Worm (Caenorhabditis elegans): Measurements from ENCODE around the gene K07D4.9.
A peak's percentile ranks its signal among the peaks of the same experiment; 100 is the strongest.

K07D4.9 gene

DNA sequence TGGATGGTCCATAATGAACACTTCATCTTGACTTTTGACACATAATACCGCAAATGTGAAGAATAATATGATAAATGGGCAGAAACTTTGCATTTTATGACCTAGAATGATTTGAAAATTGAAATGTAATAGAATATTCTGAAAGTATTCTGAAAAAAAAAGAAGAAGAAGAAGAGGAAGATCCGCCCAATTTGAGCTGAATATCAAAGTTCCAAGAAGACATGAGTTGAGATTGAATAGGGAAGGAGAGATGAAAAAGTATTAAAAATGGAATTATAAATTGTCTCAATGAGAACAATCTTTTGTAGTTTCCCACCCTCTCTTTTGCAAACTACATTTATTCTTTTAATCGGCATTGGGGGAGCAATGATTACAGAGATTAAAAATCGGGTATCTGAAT, 3.9 kb downstream of the K07D4.9 start, which contains the start of gene K07D4.4:
Gene K07D4.4, minus strand, starts transcription at position 101 of the 400 bp plus-strand sequence.
- TF ChIP-seq ccch-3 (GFP tag; optimal IDR thresholded peaks at IDR 0.05) = no peak
- no peak for TF ChIP-seq B0336.3 (GFP tag; IDR thresholded peaks at IDR 0.05)

DNA sequence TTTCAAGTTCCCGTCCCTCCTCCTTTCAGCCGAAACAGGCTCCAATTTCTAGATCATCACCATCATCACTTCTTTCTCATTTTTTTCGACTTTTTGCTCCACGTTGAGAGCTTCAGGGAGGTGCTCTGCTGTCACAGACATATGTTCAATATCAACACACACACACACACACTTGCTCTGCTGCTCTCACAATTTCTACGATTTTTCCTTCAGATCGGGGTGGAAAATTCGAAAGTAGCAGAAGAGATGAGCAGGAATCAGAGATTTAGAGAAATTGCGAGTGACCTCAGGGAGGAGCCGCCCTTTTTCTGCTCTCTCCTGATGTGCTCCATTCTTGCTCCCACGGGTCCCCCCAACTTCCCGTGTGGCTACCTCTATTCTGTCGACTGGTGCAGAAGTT, 10.2 kb downstream of the K07D4.9 start, which contains the start of gene pqn-48:
Gene pqn-48, plus strand, starts transcription at position 344 of the 400 bp plus-strand sequence.
- TF ChIP-seq die-1 (tag; optimal IDR thresholded peaks at IDR 0.05) (no peak), zfh-2 (GFP tag; conservative IDR thresholded peaks at IDR 0.05) (peak; percentile 60; the same call in 1 of the 2 replicates)

DNA sequence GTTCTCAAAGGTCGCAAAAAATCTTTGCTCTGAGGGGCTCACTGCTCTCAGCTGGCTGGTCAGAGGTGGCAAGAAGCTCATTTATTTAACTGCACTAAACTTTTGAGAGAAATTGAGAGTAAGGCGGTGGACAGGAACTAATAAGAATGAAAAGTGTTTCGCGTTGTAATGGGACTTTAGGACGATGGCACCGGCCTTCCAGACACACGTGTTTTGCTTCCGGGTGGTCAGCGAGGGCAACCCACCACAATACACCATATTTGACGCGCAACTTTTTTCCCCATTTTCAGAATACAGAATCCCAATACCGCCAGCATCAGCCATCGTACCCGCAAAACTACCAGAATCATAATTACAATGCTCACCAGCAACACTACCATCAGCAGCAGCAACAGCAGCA, 11.7 kb downstream of the K07D4.9 start:
- no peak for TF ChIP-seq cebp-2 (GFP tag; IDR thresholded peaks at IDR 0.05)
- TF ChIP-seq B0035.1 (tag; optimal IDR thresholded peaks at IDR 0.05) = no peak
- no peak for TF ChIP-seq F55B11.4 (tag; optimal IDR thresholded peaks at IDR 0.05; ENCODE audit: borderline replicate concordance, insufficient read depth)
- TF ChIP-seq lin-26 (GFP tag; IDR thresholded peaks at IDR 0.05) = no peak
- no peak for TF ChIP-seq fkh-3 (tag; optimal IDR thresholded peaks at IDR 0.05)
- TF ChIP-seq Y79H2A.3 (GFP tag; conservative IDR thresholded peaks at IDR 0.05) = no peak
- TF ChIP-seq ccch-3 (GFP tag; optimal IDR thresholded peaks at IDR 0.05) = no peak
- TF ChIP-seq nfyb-1 (GFP tag; IDR thresholded peaks at IDR 0.05) = no peak

DNA sequence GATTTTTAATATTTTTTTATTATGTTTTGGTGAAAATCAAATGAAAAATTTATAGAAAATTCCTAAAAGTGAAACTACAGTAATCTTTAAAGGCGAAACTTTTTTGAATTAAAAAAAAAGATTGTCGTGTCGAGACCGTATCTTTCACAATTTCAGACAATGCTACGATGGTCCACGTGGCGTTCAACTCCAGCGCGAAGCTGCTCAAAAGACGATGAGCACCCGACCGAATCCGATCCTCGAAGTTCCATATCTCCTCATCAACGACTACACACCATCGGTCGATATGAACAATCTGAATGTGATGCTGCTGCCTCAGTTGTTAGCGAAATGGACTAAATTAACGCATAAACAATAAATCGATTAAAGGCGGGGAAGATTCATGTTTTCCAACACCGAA, 14.3 kb downstream of the K07D4.9 start:
- TF ChIP-seq ceh-100 (GFP tag; IDR thresholded peaks at IDR 0.05) (0 out of 2 replicates have a peak, but pooled peaks have one; percentile 13), F39B2.1 (GFP tag; IDR thresholded peaks at IDR 0.05) (peak; percentile 55; the same call in 1 of the 2 replicates), C06A6.2 (GFP tag; conservative IDR thresholded peaks at IDR 0.05) (no peak), mel-28 (tag; optimal IDR thresholded peaks at IDR 0.05; ENCODE audit: borderline replicate concordance) (no peak), nhr-80 (tag; optimal IDR thresholded peaks at IDR 0.05) (no peak), Y56A3A.18 (GFP tag; IDR thresholded peaks at IDR 0.05) (0 out of 2 replicates have a peak, but pooled peaks have one; percentile 21), ccch-3 (GFP tag; optimal IDR thresholded peaks at IDR 0.05) (no peak), egl-18 (GFP tag; IDR thresholded peaks at IDR 0.05) (no peak), nfyb-1 (GFP tag; IDR thresholded peaks at IDR 0.05) (no peak), attf-5 (GFP tag; optimal IDR thresholded peaks at IDR 0.05) (peak; percentile 26), mxl-1 (tag; optimal IDR thresholded peaks at IDR 0.05) (no peak), lin-54 (GFP tag; optimal IDR thresholded peaks at IDR 0.05) (peak; percentile 21), athp-1 (tag; optimal IDR thresholded peaks at IDR 0.05) (peak; percentile 85), K11D2.4 (GFP tag; IDR thresholded peaks at IDR 0.05) (no peak), nfya-2 (GFP tag; IDR thresholded peaks at IDR 0.05) (no peak), F49E8.2 (tag; optimal IDR thresholded peaks at IDR 0.05; ENCODE audit: insufficient read depth) (peak; percentile 53), gei-17 (GFP tag; optimal IDR thresholded peaks at IDR 0.05) (no peak), ztf-22 (GFP tag; optimal IDR thresholded peaks at IDR 0.05) (no peak), C17E4.6 (GFP tag; IDR thresholded peaks at IDR 0.05) (peak; percentile 15; the same call in 1 of the 2 replicates), F23B12.7 (tag; optimal IDR thresholded peaks at IDR 0.05; ENCODE audit: insufficient read depth) (no peak), snpc-3.4 (tag; optimal IDR thresholded peaks at IDR 0.05) (no peak), chd-7 (tag; optimal IDR thresholded peaks at IDR 0.05) (peak; percentile 46), ztf-26 (tag; optimal IDR thresholded peaks at IDR 0.05) (no peak), ztf-25 (GFP tag; IDR thresholded peaks at IDR 0.05) (no peak), B0336.3 (GFP tag; IDR thresholded peaks at IDR 0.05) (peak; percentile 90), xnd-1 (tag; optimal IDR thresholded peaks at IDR 0.05) (peak; percentile 42), Y53F4B.3 (GFP tag; IDR thresholded peaks at IDR 0.05) (no peak), hrde-1 (tag; optimal IDR thresholded peaks at IDR 0.05; ENCODE audit: borderline replicate concordance) (peak; percentile 69), lsl-1 (GFP tag; optimal IDR thresholded peaks at IDR 0.05) (peak; percentile 47), tbp1 (GFP tag; optimal IDR thresholded peaks at IDR 0.05) (peak; percentile 47), madf-8 (GFP tag; conservative IDR thresholded peaks at IDR 0.05) (peak; percentile 36; the same call in 1 of the 2 replicates), let-526 (GFP tag; IDR thresholded peaks at IDR 0.05) (peak; percentile 69; the same call in 1 of the 2 replicates), dpff-1 (tag; optimal IDR thresholded peaks at IDR 0.05) (peak; percentile 38), unc-130 (GFP tag; optimal IDR thresholded peaks at IDR 0.05) (peak; percentile 10)

All from whole organism, young adult.